Fruit fly (Drosophila melanogaster) whole organism, embryonic: Measurements from ENCODE around the gene AstA-R1.

Experiments
- Adf1 ChIP-seq: fragments of 200-800 bp; sonication (Bioruptor generic); IDR thresholded peaks from 2 replicates; pipeline ENCODE4 v1.3.6; 2022; ENCODE audit warnings: missing biosample characterization, missing genetic modification characterization
- Awh ChIP-seq: fragments of 200-800 bp; sonication (Bioruptor generic); IDR thresholded peaks from 2 replicates; pipeline ENCODE4, ENCODE4 v1.3.6; 2022; ENCODE audit warnings: missing biosample characterization, missing genetic modification characterization
- CG10209 ChIP-seq: fragments of 200-800 bp; sonication (Bioruptor generic); optimal IDR thresholded peaks from 3 replicates; lab custom pipeline; 2017; ENCODE audit warnings: missing biosample characterization, mild to moderate bottlenecking, missing genetic modification characterization, missing genetic modification reagents
- CG12236 ChIP-seq: fragments of 200-800 bp; sonication (Bioruptor generic); optimal IDR thresholded peaks from 2 replicates; lab custom pipeline; 2016; ENCODE audit warnings: missing biosample characterization, missing genetic modification characterization
- CG12769 ChIP-seq: fragments of 200-800 bp; sonication (Bioruptor generic); optimal IDR thresholded peaks from 2 replicates; lab custom pipeline; 2019; ENCODE audit warnings: missing biosample characterization, mild to moderate bottlenecking, missing genetic modification characterization, moderate library complexity
- CG13287 ChIP-seq: fragments of 200-800 bp; sonication (Bioruptor generic); IDR thresholded peaks from 2 replicates; pipeline ENCODE4 v1.3.6; 2022; ENCODE audit warnings: missing biosample characterization, missing genetic modification characterization; ENCODE audit not compliant: partially characterized antibody
- CG15011 ChIP-seq: fragments of 200-800 bp; sonication (Bioruptor generic); optimal IDR thresholded peaks from 3 replicates; lab custom pipeline; 2018; ENCODE audit warnings: missing biosample characterization, mild to moderate bottlenecking, missing genetic modification characterization
- CG1602 ChIP-seq: fragments of 200-800 bp; sonication (Bioruptor generic); optimal IDR thresholded peaks from 3 replicates; lab custom pipeline; 2016; ENCODE audit warnings: missing biosample characterization, missing genetic modification characterization
- CG17385 ChIP-seq: fragments of 200-800 bp; sonication (Bioruptor generic); optimal IDR thresholded peaks from 3 replicates; lab custom pipeline; 2018; ENCODE audit warnings: missing biosample characterization, mild to moderate bottlenecking, missing genetic modification characterization
- CG18011 ChIP-seq: fragments of 200-800 bp; sonication (Bioruptor generic); optimal IDR thresholded peaks from 2 replicates; lab custom pipeline; 2017; ENCODE audit warnings: missing biosample characterization, missing genetic modification characterization, mild to moderate bottlenecking, moderate library complexity, missing genotype
- CG18599 ChIP-seq: fragments of 200-800 bp; sonication (Bioruptor generic); optimal IDR thresholded peaks from 3 replicates; lab custom pipeline; 2017; ENCODE audit warnings: missing biosample characterization, missing genetic modification characterization, mild to moderate bottlenecking, moderate library complexity, missing genetic modification reagents
- CG2120 ChIP-seq: fragments of 200-800 bp; sonication (Bioruptor generic); optimal IDR thresholded peaks from 3 replicates; lab custom pipeline; 2016; ENCODE audit warnings: missing biosample characterization, missing genetic modification characterization
- CG2129 ChIP-seq: fragments of 200-800 bp; sonication (Bioruptor generic); IDR thresholded peaks from 2 replicates; pipeline ENCODE4 v1.3.6; 2022; ENCODE audit warnings: missing biosample characterization, missing genetic modification characterization; ENCODE audit not compliant: partially characterized antibody
- CG31224 ChIP-seq: fragments of 200-800 bp; sonication (Bioruptor generic); IDR thresholded peaks from 2 replicates; pipeline ENCODE4 v1.3.6; 2022; ENCODE audit warnings: missing biosample characterization, missing genetic modification characterization
- CG4730 ChIP-seq: fragments of 200-800 bp; sonication (Bioruptor generic); IDR thresholded peaks from 2 replicates; pipeline ENCODE4 v1.3.6; 2022; ENCODE audit warnings: missing biosample characterization, missing genetic modification characterization
- CG6175 ChIP-seq: fragments of 200-800 bp; sonication (Bioruptor generic); IDR thresholded peaks from 3 replicates; pipeline ENCODE4 v1.3.6; 2022; ENCODE audit warnings: missing biosample characterization, missing genetic modification characterization
- CG7745 ChIP-seq: fragments of 200-800 bp; sonication (Bioruptor generic); optimal IDR thresholded peaks from 2 replicates; lab custom pipeline; 2018; ENCODE audit warnings: missing biosample characterization, mild to moderate bottlenecking, missing genetic modification characterization, moderate library complexity
- CG7963 ChIP-seq: fragments of 200-800 bp; sonication (Bioruptor generic); IDR thresholded peaks from 3 replicates; pipeline ENCODE4 v1.3.6; 2022; ENCODE audit warnings: missing biosample characterization, missing genetic modification characterization; ENCODE audit not compliant: partially characterized antibody
- CG8290 ChIP-seq, 3 experiments: fragments of 200-800 bp; sonication (Bioruptor generic); optimal IDR thresholded peaks; 2 replicates each; lab custom pipeline; 2016 to 2019; ENCODE audit warnings: missing biosample characterization in 3 of 3, missing genetic modification characterization in 3 of 3, mild to moderate bottlenecking in 2 of 3, moderate library complexity in 1 of 3
- CG8765 ChIP-seq: fragments of 200-800 bp; sonication (Bioruptor generic); IDR thresholded peaks from 2 replicates; pipeline ENCODE4 v1.3.6; 2022; ENCODE audit warnings: missing biosample characterization, missing genetic modification characterization
- D19A ChIP-seq: fragments of 200-800 bp; optimal IDR thresholded peaks from 3 replicates; lab custom pipeline; 2019; ENCODE audit warnings: missing biosample characterization, mild to moderate bottlenecking, missing genetic modification characterization, moderate library complexity
- Dip3 ChIP-seq: fragments of 200-800 bp; sonication (Bioruptor generic); optimal IDR thresholded peaks from 3 replicates; lab custom pipeline; 2016; ENCODE audit warnings: missing biosample characterization, missing genetic modification characterization
- Doc3 ChIP-seq: fragments of 200-800 bp; sonication (Bioruptor generic); IDR thresholded peaks from 3 replicates; pipeline ENCODE4 v1.3.6; 2022; ENCODE audit warnings: missing biosample characterization, missing genetic modification characterization; ENCODE audit not compliant: partially characterized antibody
- Dp ChIP-seq: fragments of 200-800 bp; sonication (Bioruptor generic); optimal IDR thresholded peaks from 2 replicates; lab custom pipeline; 2018; ENCODE audit warnings: missing biosample characterization, mild to moderate bottlenecking, missing genetic modification characterization, moderate library complexity
- E2f2 ChIP-seq: fragments of 200-800 bp; sonication (Bioruptor generic); IDR thresholded peaks from 2 replicates; pipeline ENCODE4 v1.3.6; 2022; ENCODE audit warnings: missing biosample characterization, missing genetic modification characterization
- HLH3B ChIP-seq: fragments of 200-800 bp; sonication (Bioruptor generic); IDR thresholded peaks from 2 replicates; pipeline ENCODE4 v1.3.6; 2022; ENCODE audit warnings: missing biosample characterization, missing genetic modification characterization
- HLHmδ ChIP-seq: fragments of 200-800 bp; sonication (Bioruptor generic); optimal IDR thresholded peaks from 2 replicates; lab custom pipeline; 2018; ENCODE audit warnings: missing biosample characterization, mild to moderate bottlenecking, missing genetic modification characterization, moderate library complexity
- Kr ChIP-seq: fragments of 200-800 bp; sonication (Bioruptor generic); optimal IDR thresholded peaks from 2 replicates; lab custom pipeline; 2017; ENCODE audit warnings: missing biosample characterization, mild to moderate bottlenecking, missing genetic modification characterization
- Mrtf ChIP-seq: fragments of 200-800 bp; sonication (Bioruptor generic); IDR thresholded peaks from 3 replicates; pipeline ENCODE4 v1.3.6; 2022; ENCODE audit warnings: missing biosample characterization, missing genetic modification characterization
- Oaz ChIP-seq: fragments of 200-800 bp; sonication (Bioruptor generic); IDR thresholded peaks from 2 replicates; pipeline ENCODE4 v1.3.6; 2022; ENCODE audit warnings: missing biosample characterization, missing genetic modification characterization
- PHDP ChIP-seq: fragments of 200-800 bp; sonication (Bioruptor generic); optimal IDR thresholded peaks from 3 replicates; lab custom pipeline; 2018; ENCODE audit warnings: missing biosample characterization, mild to moderate bottlenecking, missing genetic modification characterization, moderate library complexity
- ci ChIP-seq: fragments of 200-800 bp; sonication (Bioruptor generic); IDR thresholded peaks from 3 replicates; pipeline ENCODE4 v1.3.6; 2022; ENCODE audit warnings: missing biosample characterization, missing genetic modification characterization
- danr ChIP-seq: fragments of 200-800 bp; sonication (Bioruptor generic); IDR thresholded peaks from 2 replicates; pipeline ENCODE4 v1.3.6; 2022; ENCODE audit warnings: missing biosample characterization, missing genetic modification characterization
- dmrt11E ChIP-seq: fragments of 200-800 bp; sonication (Bioruptor generic); optimal IDR thresholded peaks from 3 replicates; lab custom pipeline; 2018; ENCODE audit warnings: missing biosample characterization, mild to moderate bottlenecking, missing genetic modification characterization, moderate library complexity
- gsb-n ChIP-seq: fragments of 200-800 bp; sonication (Bioruptor generic); optimal IDR thresholded peaks from 3 replicates; lab custom pipeline; 2018; ENCODE audit warnings: missing biosample characterization, mild to moderate bottlenecking, missing genetic modification characterization
- hbn ChIP-seq: fragments of 200-800 bp; sonication (Bioruptor generic); IDR thresholded peaks from 2 replicates; pipeline ENCODE4 v1.3.6; 2022; ENCODE audit warnings: missing biosample characterization, missing genetic modification characterization; ENCODE audit not compliant: partially characterized antibody
- inv ChIP-seq: fragments of 200-800 bp; sonication (Bioruptor generic); IDR thresholded peaks from 2 replicates; pipeline ENCODE4 v1.3.6; 2022; ENCODE audit warnings: missing biosample characterization, missing genetic modification characterization; ENCODE audit not compliant: partially characterized antibody
- knrl ChIP-seq: fragments of 200-800 bp; sonication (Bioruptor generic); IDR thresholded peaks from 3 replicates; pipeline ENCODE4 v1.3.6; 2022; ENCODE audit warnings: missing biosample characterization, missing genetic modification characterization; ENCODE audit not compliant: partially characterized antibody
- nmo ChIP-seq: fragments of 200-800 bp; sonication (Bioruptor generic); optimal IDR thresholded peaks from 2 replicates; lab custom pipeline; 2018; ENCODE audit warnings: missing biosample characterization, mild to moderate bottlenecking, missing genetic modification characterization, moderate library complexity
- otp ChIP-seq: fragments of 200-800 bp; sonication (Bioruptor generic); IDR thresholded peaks from 3 replicates; pipeline ENCODE4, ENCODE4 v1.3.6; 2022; ENCODE audit warnings: missing biosample characterization, missing genetic modification characterization
- peb ChIP-seq: fragments of 200-800 bp; sonication (Bioruptor generic); IDR thresholded peaks from 2 replicates; pipeline ENCODE4 v1.3.6; 2022; ENCODE audit warnings: missing biosample characterization, missing genetic modification characterization
- pho ChIP-seq: fragments of 200-800 bp; sonication (Bioruptor generic); optimal IDR thresholded peaks from 2 replicates; lab custom pipeline; 2016; ENCODE audit warnings: missing biosample characterization, missing genetic modification characterization
- salm ChIP-seq: fragments of 200-800 bp; sonication (Bioruptor generic); optimal IDR thresholded peaks from 2 replicates; lab custom pipeline; 2018; ENCODE audit warnings: missing biosample characterization, mild to moderate bottlenecking, missing genetic modification characterization
- so ChIP-seq: fragments of 200-800 bp; sonication (Bioruptor generic); IDR thresholded peaks from 3 replicates; pipeline ENCODE4 v1.3.6; 2022; ENCODE audit warnings: missing biosample characterization, missing genetic modification characterization
- tx ChIP-seq: fragments of 200-800 bp; sonication (Bioruptor generic); optimal IDR thresholded peaks from 2 replicates; lab custom pipeline; 2016; ENCODE audit warnings: missing biosample characterization, missing genetic modification characterization
- unc-4 ChIP-seq: fragments of 200-800 bp; sonication (Bioruptor generic); IDR thresholded peaks from 2 replicates; pipeline ENCODE4 v1.3.6; 2022; ENCODE audit warnings: missing biosample characterization, missing genetic modification characterization; ENCODE audit not compliant: partially characterized antibody
- usp ChIP-seq: fragments of >200 bp; optimal IDR thresholded peaks from 2 replicates; lab custom pipeline; 2017; ENCODE audit warnings: missing biosample characterization, missing genetic modification characterization
- vvl ChIP-seq: fragments of 200-800 bp; sonication (Bioruptor generic); IDR thresholded peaks from 2 replicates; pipeline ENCODE4 v1.3.6; 2022; ENCODE audit warnings: missing biosample characterization, missing genetic modification characterization
- wor ChIP-seq: fragments of 200-800 bp; sonication (Bioruptor generic); IDR thresholded peaks from 2 replicates; pipeline ENCODE4 v1.3.6; 2022; ENCODE audit warnings: missing biosample characterization, missing genetic modification characterization

The AstA-R1 gene

DNA sequence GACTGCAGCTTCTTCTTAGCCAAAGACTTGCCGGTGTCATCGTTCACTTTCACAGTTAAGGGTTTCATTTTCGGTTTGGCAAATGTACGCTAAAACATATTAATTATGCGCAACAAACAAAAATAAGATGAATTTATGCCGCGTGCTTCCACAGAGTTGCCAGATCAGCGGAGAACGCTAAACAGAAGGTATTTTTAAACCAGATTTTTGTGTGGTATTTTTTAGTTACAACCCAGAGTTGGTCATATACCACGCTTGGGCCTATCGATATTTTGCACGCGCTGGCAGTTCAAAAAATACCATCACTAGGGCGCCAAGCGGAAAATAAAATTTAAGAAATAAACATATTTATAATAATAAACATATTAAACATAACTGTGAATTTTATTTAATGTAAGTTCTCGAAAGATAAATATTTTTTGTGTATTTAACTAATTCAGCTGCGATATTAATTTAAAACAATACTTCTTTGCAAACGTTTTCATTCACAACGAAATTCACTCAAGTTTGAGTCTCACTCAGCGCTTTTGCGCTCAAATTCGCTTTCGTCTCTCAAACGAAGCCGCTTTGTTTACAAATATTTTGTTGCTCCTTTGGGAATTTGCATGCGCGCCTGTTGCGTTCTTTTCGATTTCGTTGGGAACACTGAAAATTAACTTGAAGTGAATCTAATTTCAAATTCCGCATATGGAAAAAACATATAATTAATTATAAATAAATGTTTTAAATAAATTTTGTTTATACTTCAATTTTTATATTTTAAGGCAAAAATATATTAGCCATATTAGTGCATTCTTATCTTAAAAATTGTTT lies 692 bp upstream of the AstA-R1 start, which contains the start of gene CG2875 (continued):
- TF ChIP-seq so (GFP tag; lab: Robert Waterston, UW) (no peak), CG12236 (GFP tag; lab: Kevin White, UChicago) (no peak), CG7963 (no peak), CG10209 (GFP tag; lab: Kevin White, UChicago) (no peak), CG8290 (GFP tag; optimal IDR thresholded peaks at IDR 0.05; lab: Kevin White, UChicago) (no peak), CG8290 (tag; optimal IDR thresholded peaks at IDR 0.05; lab: Kevin White, UChicago) (peak in 1 of 2 experiments; percentile 32), inv (GFP tag; lab: Robert Waterston, UW) (peak; percentile 68; the same call in 1 of the 2 replicates), pho (GFP tag; lab: Kevin White, UChicago) (no peak), CG18599 (GFP tag; lab: Kevin White, UChicago) (no peak), E2f2 (GFP tag; lab: Robert Waterston, UW) (peak; percentile 95), hbn (GFP tag; lab: Robert Waterston, UW) (peak; percentile 65), dmrt11E (tag; lab: Kevin White, UChicago) (no peak), CG12769 (tag; lab: Kevin White, UChicago) (no peak), CG8765 (GFP tag; lab: Robert Waterston, UW) (no peak), knrl (GFP tag; lab: Robert Waterston, UW) (peak; percentile 78), D19A (tag; lab: Kevin White, UChicago) (no peak), CG13287 (GFP tag; lab: Robert Waterston, UW) (peak; percentile 82), Kr (GFP tag; lab: Kevin White, UChicago) (no peak), CG6175 (GFP tag; lab: Robert Waterston, UW) (no peak), CG2129 (GFP tag; lab: Robert Waterston, UW) (peak; percentile 30), PHDP (tag; lab: Kevin White, UChicago) (no peak), vvl (GFP tag; lab: Robert Waterston, UW) (no peak), unc-4 (GFP tag; lab: Robert Waterston, UW) (peak; percentile 84), Awh (GFP tag; lab: Robert Waterston, UW) (no peak), peb (GFP tag; lab: Robert Waterston, UW) (no peak), Dip3 (GFP tag; lab: Kevin White, UChicago) (no peak), Adf1 (GFP tag; lab: Robert Waterston, UW) (no peak), otp (GFP tag; lab: Robert Waterston, UW) (no peak), salm (tag; lab: Kevin White, UChicago) (no peak), Oaz (GFP tag; lab: Robert Waterston, UW) (no peak), CG31224 (no peak), CG7745 (tag; lab: Kevin White, UChicago) (no peak), Dp (GFP tag; lab: Kevin White, UChicago) (peak; percentile 96), CG15011 (GFP tag; lab: Kevin White, UChicago) (no peak), CG18011 (GFP tag; lab: Kevin White, UChicago) (no peak), nmo (GFP tag; lab: Kevin White, UChicago) (peak; percentile 51), wor (GFP tag; lab: Robert Waterston, UW) (no peak), HLH3B (GFP tag; lab: Robert Waterston, UW) (no peak), CG17385 (GFP tag; lab: Kevin White, UChicago) (no peak), usp (GFP tag; lab: Kevin White, UChicago) (no peak), gsb-n (no peak), HLHmδ (GFP tag; lab: Kevin White, UChicago) (no peak), Mrtf (no peak), CG1602 (GFP tag; lab: Kevin White, UChicago) (no peak), tx (GFP tag; lab: Kevin White, UChicago) (no peak), danr (GFP tag; lab: Robert Waterston, UW) (no peak), ci (GFP tag; lab: Robert Waterston, UW) (no peak), CG4730 (GFP tag; lab: Robert Waterston, UW) (no peak), Doc3 (peak; percentile 53; the same call in 2 of the 3 replicates), CG2120 (no peak)
